1 fruit fly cellular context compared by ENCODE assay signal in genomic region chr2L:16706882-16707775, dm6.
TF ChIP-seq lines count a peak whose summit lies in the region.

No protein-coding gene starts in this region.

TF ChIP-seq in whole organism, embryonic, 481 proteins besides CTCF, POLR2A, EP300 and RAD21 (continued from another document and continues in another):
- TF ChIP-seq rib (GFP tag; IDR thresholded peaks at IDR 0.05; lab: Robert Waterston, UW) (no peak), CG1647 (GFP tag; optimal IDR thresholded peaks at IDR 0.05; lab: Kevin White, UChicago) (no peak), Kr (GFP tag; optimal IDR thresholded peaks at IDR 0.05; lab: Kevin White, UChicago) (no peak), CkIIα-i1 (GFP tag; IDR thresholded peaks at IDR 0.05; lab: Robert Waterston, UW) (no peak), Ets97D (GFP tag; optimal IDR thresholded peaks at IDR 0.05; lab: Kevin White, UChicago) (no peak), sens-2 (GFP tag; IDR thresholded peaks at IDR 0.05; lab: Robert Waterston, UW) (no peak), vvl (GFP tag; IDR thresholded peaks at IDR 0.05; lab: Robert Waterston, UW) (peak; percentile 56), CG11695 (GFP tag; IDR thresholded peaks at IDR 0.05; lab: Robert Waterston, UW) (no peak), CG4730 (GFP tag; IDR thresholded peaks at IDR 0.05; lab: Robert Waterston, UW) (no peak), PHDP (tag; optimal IDR thresholded peaks at IDR 0.05; lab: Kevin White, UChicago) (peak; percentile 26), D (optimal IDR thresholded peaks at IDR 0.05; lab: Kevin White, UChicago) (no peak), D (GFP tag; optimal IDR thresholded peaks at IDR 0.05; lab: Kevin White, UChicago) (no peak), CG7987 (GFP tag; optimal IDR thresholded peaks at IDR 0.05; lab: Kevin White, UChicago) (no peak), fd96Cb (tag; optimal IDR thresholded peaks at IDR 0.05; lab: Kevin White, UChicago) (no peak), al (GFP tag; IDR thresholded peaks at IDR 0.05; lab: Robert Waterston, UW) (no peak), sima (GFP tag; optimal IDR thresholded peaks at IDR 0.05; lab: Kevin White, UChicago) (no peak), gce (GFP tag; IDR thresholded peaks at IDR 0.05; lab: Robert Waterston, UW) (no peak), CG34422 (GFP tag; IDR thresholded peaks at IDR 0.05; lab: Robert Waterston, UW) (no peak), Vsx1 (GFP tag; optimal IDR thresholded peaks at IDR 0.05; lab: Kevin White, UChicago) (no peak), zen (tag; optimal IDR thresholded peaks at IDR 0.05; lab: Kevin White, UChicago) (no peak), CG30020 (tag; optimal IDR thresholded peaks at IDR 0.05; lab: Kevin White, UChicago) (no peak), kah (GFP tag; optimal IDR thresholded peaks at IDR 0.05; lab: Kevin White, UChicago) (no peak), ara (GFP tag; IDR thresholded peaks at IDR 0.05; lab: Robert Waterston, UW) (no peak), CG6272 (GFP tag; IDR thresholded peaks at IDR 0.05; lab: Robert Waterston, UW) (no peak), nmo (GFP tag; optimal IDR thresholded peaks at IDR 0.05; lab: Kevin White, UChicago) (peak; percentile 26), schlank (tag; optimal IDR thresholded peaks at IDR 0.05; lab: Kevin White, UChicago) (no peak), Bgb (GFP tag; IDR thresholded peaks at IDR 0.05; lab: Robert Waterston, UW; ENCODE audit: partially characterized antibody) (no peak), bbx (GFP tag; IDR thresholded peaks at IDR 0.05; lab: Robert Waterston, UW; ENCODE audit: partially characterized antibody) (no peak), ewg (GFP tag; optimal IDR thresholded peaks at IDR 0.05; lab: Kevin White, UChicago) (no peak), CG2202 (tag; optimal IDR thresholded peaks at IDR 0.05; lab: Kevin White, UChicago) (no peak), CG33557 (GFP tag; optimal IDR thresholded peaks at IDR 0.05; lab: Kevin White, UChicago) (no peak), sim (GFP tag; IDR thresholded peaks at IDR 0.05; lab: Robert Waterston, UW) (no peak), tup (GFP tag; optimal IDR thresholded peaks at IDR 0.05; lab: Kevin White, UChicago) (no peak), bcd (GFP tag; optimal IDR thresholded peaks at IDR 0.05; lab: Kevin White, UChicago) (no peak), CG9797 (GFP tag; optimal IDR thresholded peaks at IDR 0.05; lab: Kevin White, UChicago) (no peak), lola (GFP tag; optimal IDR thresholded peaks at IDR 0.05; lab: Kevin White, UChicago) (no peak), pnt (GFP tag; optimal IDR thresholded peaks at IDR 0.05; lab: Kevin White, UChicago) (no peak), B-H2 (GFP tag; optimal IDR thresholded peaks at IDR 0.05; lab: Kevin White, UChicago) (no peak), CG8478 (optimal IDR thresholded peaks at IDR 0.05; lab: Kevin White, UChicago) (no peak), ci (GFP tag; IDR thresholded peaks at IDR 0.05; lab: Robert Waterston, UW) (peak; percentile 62; the same call in 1 of the 3 replicates), CG14860 (GFP tag; IDR thresholded peaks at IDR 0.05; lab: Robert Waterston, UW; ENCODE audit: partially characterized antibody) (no peak), CG4820 (GFP tag; optimal IDR thresholded peaks at IDR 0.05; lab: Kevin White, UChicago) (peak; percentile 21), abd-A (tag; optimal IDR thresholded peaks at IDR 0.05; lab: Kevin White, UChicago) (no peak), gfzf (GFP tag; optimal IDR thresholded peaks at IDR 0.05; lab: Kevin White, UChicago) (no peak), sna (GFP tag; IDR thresholded peaks at IDR 0.05; lab: Robert Waterston, UW; ENCODE audit: partially characterized antibody) (no peak), pum (GFP tag; optimal IDR thresholded peaks at IDR 0.05; lab: Kevin White, UChicago) (no peak), seq (GFP tag; IDR thresholded peaks at IDR 0.05; lab: Robert Waterston, UW) (no peak), ranshi (GFP tag; IDR thresholded peaks at IDR 0.05; lab: Robert Waterston, UW) (0 out of 2 replicates have a peak, but pooled peaks have one; percentile 27), Stat92E (GFP tag; optimal IDR thresholded peaks at IDR 0.05; lab: Kevin White, UChicago) (peak in 1 of 3 experiments; percentile 1), sug (tag; optimal IDR thresholded peaks at IDR 0.05; lab: Kevin White, UChicago) (no peak), chn (GFP tag; optimal IDR thresholded peaks at IDR 0.05; lab: Kevin White, UChicago) (no peak), CrebB (tag; optimal IDR thresholded peaks at IDR 0.05; lab: Kevin White, UChicago) (no peak), Max (GFP tag; optimal IDR thresholded peaks at IDR 0.05; lab: Kevin White, UChicago) (no peak), zen2 (GFP tag; IDR thresholded peaks at IDR 0.05; lab: Robert Waterston, UW; ENCODE audit: partially characterized antibody) (no peak), CG4404 (GFP tag; IDR thresholded peaks at IDR 0.05; lab: Robert Waterston, UW) (no peak), sr (GFP tag; IDR thresholded peaks at IDR 0.05; lab: Robert Waterston, UW) (peak; percentile 77), Sox102F (GFP tag; optimal IDR thresholded peaks at IDR 0.05; lab: Kevin White, UChicago) (peak; percentile 56), CG11560 (tag; IDR thresholded peaks at IDR 0.05; lab: Robert Waterston, UW) (no peak), Atf-2 (GFP tag; optimal IDR thresholded peaks at IDR 0.05; lab: Kevin White, UChicago) (peak; percentile 2), CG13775 (GFP tag; optimal IDR thresholded peaks at IDR 0.05; lab: Kevin White, UChicago) (peak; percentile 16), shn (GFP tag; optimal IDR thresholded peaks at IDR 0.05; lab: Kevin White, UChicago) (no peak), CG32767 (GFP tag; IDR thresholded peaks at IDR 0.05; lab: Robert Waterston, UW) (no peak), stc (GFP tag; IDR thresholded peaks at IDR 0.05; lab: Robert Waterston, UW) (no peak), MBD-R2 (GFP tag; IDR thresholded peaks at IDR 0.05; lab: Robert Waterston, UW) (peak; percentile 29; the same call in 1 of the 2 replicates), CG11504 (tag; optimal IDR thresholded peaks at IDR 0.05; lab: Kevin White, UChicago) (peak; percentile 52), CG2875 (GFP tag; optimal IDR thresholded peaks at IDR 0.05; lab: Kevin White, UChicago) (no peak), bab2 (GFP tag; optimal IDR thresholded peaks at IDR 0.05; lab: Kevin White, UChicago) (peak; percentile 16), CHES-1-like (GFP tag; optimal IDR thresholded peaks at IDR 0.05; lab: Kevin White, UChicago) (no peak), CG4328 (GFP tag; optimal IDR thresholded peaks at IDR 0.05; lab: Kevin White, UChicago) (no peak), Dll (GFP tag; IDR thresholded peaks at IDR 0.05; lab: Robert Waterston, UW; ENCODE audit: partially characterized antibody) (no peak), Mes4 (GFP tag; optimal IDR thresholded peaks at IDR 0.05; lab: Kevin White, UChicago) (no peak), sd (tag; optimal IDR thresholded peaks at IDR 0.05; lab: Kevin White, UChicago) (peak; percentile 95), slbo (GFP tag; IDR thresholded peaks at IDR 0.05; lab: Robert Waterston, UW) (peak; percentile 17; the same call in 1 of the 2 replicates), HLHmδ (GFP tag; optimal IDR thresholded peaks at IDR 0.05; lab: Kevin White, UChicago) (no peak), ab (GFP tag; optimal IDR thresholded peaks at IDR 0.05; lab: Kevin White, UChicago) (no peak), Blimp-1 (GFP tag; optimal IDR thresholded peaks at IDR 0.05; lab: Kevin White, UChicago) (no peak), CG9215 (GFP tag; IDR thresholded peaks at IDR 0.05; lab: Robert Waterston, UW) (no peak), unc-4 (GFP tag; IDR thresholded peaks at IDR 0.05; lab: Robert Waterston, UW; ENCODE audit: partially characterized antibody) (no peak), zfh1 (GFP tag; IDR thresholded peaks at IDR 0.05; lab: Robert Waterston, UW) (0 out of 3 replicates have a peak, but pooled peaks have one; percentile 36), br (optimal IDR thresholded peaks at IDR 0.05; lab: Kevin White, UChicago) (no peak), jing (GFP tag; optimal IDR thresholded peaks at IDR 0.05; lab: Kevin White, UChicago) (no peak), mam (GFP tag; optimal IDR thresholded peaks at IDR 0.05; lab: Kevin White, UChicago) (no peak), CG14965 (GFP tag; optimal IDR thresholded peaks at IDR 0.05; lab: Kevin White, UChicago; ENCODE audit: borderline replicate concordance) (no peak), CG17829 (tag; optimal IDR thresholded peaks at IDR 0.05; lab: Kevin White, UChicago) (no peak), CG5180 (GFP tag; optimal IDR thresholded peaks at IDR 0.05; lab: Kevin White, UChicago) (no peak), peb (GFP tag; IDR thresholded peaks at IDR 0.05; lab: Robert Waterston, UW) (no peak), MTF-1 (GFP tag; optimal IDR thresholded peaks at IDR 0.05; lab: Kevin White, UChicago; ENCODE audit: borderline replicate concordance) (no peak), danr (GFP tag; IDR thresholded peaks at IDR 0.05; lab: Robert Waterston, UW) (no peak), Ptx1 (GFP tag; IDR thresholded peaks at IDR 0.05; lab: Robert Waterston, UW) (peak; percentile 50), Side (GFP tag; optimal IDR thresholded peaks at IDR 0.05; lab: Kevin White, UChicago) (no peak), CG2889 (GFP tag; IDR thresholded peaks at IDR 0.05; lab: Robert Waterston, UW) (no peak), dpn (GFP tag; optimal IDR thresholded peaks at IDR 0.05; lab: Kevin White, UChicago) (peak in 1 of 2 experiments; percentile 36), disco-r (GFP tag; optimal IDR thresholded peaks at IDR 0.05; lab: Kevin White, UChicago) (no peak), Aef1 (GFP tag; IDR thresholded peaks at IDR 0.05; lab: Robert Waterston, UW) (peak; percentile 35; the same call in 2 of the 3 replicates), CG15514 (GFP tag; optimal IDR thresholded peaks at IDR 0.05; lab: Kevin White, UChicago) (no peak), CG8924 (tag; optimal IDR thresholded peaks at IDR 0.05; lab: Kevin White, UChicago) (peak; percentile 21), chm (GFP tag; IDR thresholded peaks at IDR 0.05; lab: Robert Waterston, UW) (no peak; the same call in 1 of the 2 replicates), CG8388 (GFP tag; optimal IDR thresholded peaks at IDR 0.05; lab: Kevin White, UChicago) (peak; percentile 22), Nf-YB (GFP tag; optimal IDR thresholded peaks at IDR 0.05; lab: Kevin White, UChicago) (no peak), CG4854 (GFP tag; optimal IDR thresholded peaks at IDR 0.05; lab: Kevin White, UChicago) (no peak), hbn (GFP tag; IDR thresholded peaks at IDR 0.05; lab: Robert Waterston, UW; ENCODE audit: partially characterized antibody) (no peak), CG31388 (GFP tag; optimal IDR thresholded peaks at IDR 0.05; lab: Kevin White, UChicago) (no peak), Spps (tag; optimal IDR thresholded peaks at IDR 0.05; lab: Kevin White, UChicago) (no peak), Awh (GFP tag; IDR thresholded peaks at IDR 0.05; lab: Robert Waterston, UW) (no peak), wdn (GFP tag; IDR thresholded peaks at IDR 0.05; lab: Robert Waterston, UW) (no peak), CG3065 (GFP tag; optimal IDR thresholded peaks at IDR 0.05; lab: Kevin White, UChicago) (no peak), CG17328 (GFP tag; IDR thresholded peaks at IDR 0.05; lab: Robert Waterston, UW) (peak; percentile 51), fd3F (GFP tag; optimal IDR thresholded peaks at IDR 0.05; lab: Kevin White, UChicago) (no peak), trh (GFP tag; optimal IDR thresholded peaks at IDR 0.05; lab: Kevin White, UChicago) (no peak), ken (GFP tag; IDR thresholded peaks at IDR 0.05; lab: Robert Waterston, UW) (peak; percentile 49; the same call in 2 of the 3 replicates), CG1233 (GFP tag; optimal IDR thresholded peaks at IDR 0.05; lab: Kevin White, UChicago) (no peak), her (GFP tag; optimal IDR thresholded peaks at IDR 0.05; lab: Kevin White, UChicago) (no peak), corto (GFP tag; optimal IDR thresholded peaks at IDR 0.05; lab: Kevin White, UChicago) (no peak), TFAM (GFP tag; optimal IDR thresholded peaks at IDR 0.05; lab: Kevin White, UChicago) (no peak), CG12391 (tag; optimal IDR thresholded peaks at IDR 0.05; lab: Kevin White, UChicago) (peak; percentile 21), Doc2 (GFP tag; IDR thresholded peaks at IDR 0.05; lab: Robert Waterston, UW) (no peak), dmrt11E (tag; optimal IDR thresholded peaks at IDR 0.05; lab: Kevin White, UChicago) (no peak), BtbVII (GFP tag; optimal IDR thresholded peaks at IDR 0.05; lab: Kevin White, UChicago) (no peak), dmrt99B (tag; optimal IDR thresholded peaks at IDR 0.05; lab: Kevin White, UChicago) (peak; percentile 0), prd (optimal IDR thresholded peaks at IDR 0.05; lab: Kevin White, UChicago) (no peak), prd (GFP tag; IDR thresholded peaks at IDR 0.05; lab: Robert Waterston, UW) (no peak), dan (GFP tag; IDR thresholded peaks at IDR 0.05; lab: Robert Waterston, UW) (no peak), sens (GFP tag; lab: Kevin White, UChicago) (peak; percentile 46), exex (tag; optimal IDR thresholded peaks at IDR 0.05; lab: Kevin White, UChicago) (no peak), slp2 (GFP tag; optimal IDR thresholded peaks at IDR 0.05; lab: Kevin White, UChicago) (no peak), CG4282 (GFP tag; optimal IDR thresholded peaks at IDR 0.05; lab: Kevin White, UChicago) (no peak), cwo (GFP tag; optimal IDR thresholded peaks at IDR 0.05; lab: Kevin White, UChicago) (no peak), Atf6 (GFP tag; IDR thresholded peaks at IDR 0.05; lab: Robert Waterston, UW) (no peak), CG15479 (GFP tag; optimal IDR thresholded peaks at IDR 0.05; lab: Kevin White, UChicago) (no peak), CG10209 (GFP tag; optimal IDR thresholded peaks at IDR 0.05; lab: Kevin White, UChicago) (no peak), run (tag; optimal IDR thresholded peaks at IDR 0.05; lab: Kevin White, UChicago) (no peak), Mad (GFP tag; optimal IDR thresholded peaks at IDR 0.05; lab: Kevin White, UChicago) (no peak), CG18011 (GFP tag; optimal IDR thresholded peaks at IDR 0.05; lab: Kevin White, UChicago) (no peak), CG10565 (GFP tag; optimal IDR thresholded peaks at IDR 0.05; lab: Kevin White, UChicago) (no peak), Mrtf (GFP tag; IDR thresholded peaks at IDR 0.05; lab: Robert Waterston, UW) (no peak), MESR4 (GFP tag; optimal IDR thresholded peaks at IDR 0.05; lab: Kevin White, UChicago) (no peak), pan (optimal IDR thresholded peaks at IDR 0.05; lab: Kevin White, UChicago) (no peak), pan (GFP tag; optimal IDR thresholded peaks at IDR 0.05 in 1 of 2, IDR thresholded peaks at IDR 0.05 in 1 of 2) (no peak)
